Worm (Caenorhabditis elegans) whole organism, L1 larva: ENCODE results near the gene lips-5.

Source experiments
- alr-1 ChIP-seq: fragments of 200-800 bp; sonication (Bioruptor generic); optimal IDR thresholded peaks from 2 replicates; lab custom pipeline; 2018; ENCODE audit warnings: borderline replicate concordance, mild to moderate bottlenecking, missing genetic modification characterization, missing compliant biosample characterization
- aly-2 ChIP-seq: fragments of 150-350 bp; optimal IDR thresholded peaks from 2 replicates; lab custom pipeline; 2014; ENCODE audit warnings: missing biosample characterization, missing genetic modification characterization
- ama-1 ChIP-seq: fragments of 150-350 bp; optimal IDR thresholded peaks from 2 replicates; lab custom pipeline; 2014
- ceh-8 ChIP-seq: fragments of 200-800 bp; sonication (Bioruptor generic); optimal IDR thresholded peaks from 2 replicates; lab custom pipeline; 2018; ENCODE audit warnings: mild to moderate bottlenecking, missing genetic modification characterization, moderate library complexity, missing compliant biosample characterization
- ces-1 ChIP-seq: fragments of 150-350 bp; optimal IDR thresholded peaks from 2 replicates; lab custom pipeline; 2014; ENCODE audit warnings: missing biosample characterization, missing genetic modification reagents, missing genetic modification characterization
- dsc-1 ChIP-seq: sonication (generic microtip); optimal IDR thresholded peaks from 2 replicates; lab custom pipeline; 2016; ENCODE audit warnings: mild to moderate bottlenecking, missing genetic modification characterization, missing compliant biosample characterization
- egl-13 ChIP-seq: sonication (generic microtip); optimal IDR thresholded peaks from 2 replicates; lab custom pipeline; 2016; ENCODE audit warnings: missing genotype, missing genetic modification reagents, missing genetic modification characterization, missing compliant biosample characterization
- egl-27 ChIP-seq, 2 experiments: fragments of 150-350 bp in 1 of 2; sonication (generic microtip); optimal IDR thresholded peaks; 3 replicates each; lab custom pipeline; 2017 to 2018; ENCODE audit warnings: missing biosample characterization in 2 of 2, missing genetic modification characterization in 2 of 2, missing genetic modification reagents in 2 of 2
- fkh-10 ChIP-seq: sonication (generic microtip); optimal IDR thresholded peaks from 2 replicates; lab custom pipeline; 2017; ENCODE audit warnings: missing biosample characterization, missing genetic modification reagents, missing genetic modification characterization
- fkh-4 ChIP-seq: sonication (generic microtip); optimal IDR thresholded peaks from 2 replicates; lab custom pipeline; 2016; ENCODE audit warnings: missing compliant biosample characterization, missing genetic modification characterization, borderline replicate concordance
- fkh-8 ChIP-seq: sonication (generic microtip); optimal IDR thresholded peaks from 2 replicates; lab custom pipeline; 2016; ENCODE audit warnings: mild to moderate bottlenecking, missing genetic modification characterization, missing compliant biosample characterization
- grh-1 ChIP-seq: fragments of 200-800 bp; sonication (Bioruptor generic); IDR thresholded peaks from 2 replicates; pipeline ENCODE4 v1.3.6; 2022; ENCODE audit warnings: missing genetic modification reagents, missing genetic modification characterization, missing compliant biosample characterization
- lin-14 ChIP-seq: fragments of 200-800 bp; sonication (Bioruptor generic); optimal IDR thresholded peaks from 2 replicates; lab custom pipeline; 2018; ENCODE audit warnings: mild to moderate bottlenecking, missing genetic modification characterization, moderate library complexity, missing compliant biosample characterization
- lin-39 ChIP-seq: fragments of 150-350 bp; optimal IDR thresholded peaks from 2 replicates; lab custom pipeline; 2014; ENCODE audit warnings: missing biosample characterization, missing genetic modification reagents, missing genetic modification characterization
- lsy-2 ChIP-seq, 2 experiments: fragments of 150-350 bp; optimal IDR thresholded peaks; 2 replicates each; lab custom pipeline; 2014; ENCODE audit warnings: missing biosample characterization in 2 of 2, missing genetic modification characterization in 2 of 2
- nhr-19 ChIP-seq: fragments of 200-800 bp; sonication (Bioruptor generic); conservative IDR thresholded peaks from 2 replicates; pipeline ENCODE4 v1.3.6; 2022; ENCODE audit warnings: missing genetic modification characterization, missing compliant biosample characterization
- nhr-20 ChIP-seq: sonication (generic microtip); optimal IDR thresholded peaks from 2 replicates; lab custom pipeline; 2016; ENCODE audit warnings: mild to moderate bottlenecking, missing genetic modification characterization, missing compliant biosample characterization
- nhr-71 ChIP-seq: sonication (generic microtip); optimal IDR thresholded peaks from 2 replicates; lab custom pipeline; 2016; ENCODE audit warnings: mild to moderate bottlenecking, missing genetic modification characterization, moderate library complexity, missing compliant biosample characterization
- nhr-84 ChIP-seq: sonication (generic microtip); optimal IDR thresholded peaks from 2 replicates; lab custom pipeline; 2017; ENCODE audit warnings: missing biosample characterization, missing genetic modification characterization
- nhr-90 ChIP-seq: sonication (generic microtip); optimal IDR thresholded peaks from 2 replicates; lab custom pipeline; 2016; ENCODE audit warnings: mild to moderate bottlenecking, missing genetic modification characterization, missing compliant biosample characterization; ENCODE audit not compliant: poor library complexity
- pag-3 ChIP-seq: sonication (generic microtip); optimal IDR thresholded peaks from 2 replicates; lab custom pipeline; 2017; ENCODE audit warnings: missing genetic modification characterization, mild to moderate bottlenecking, missing compliant biosample characterization, antibody characterized with exemption, borderline replicate concordance; ENCODE audit not compliant: insufficient read depth
- pqm-1 ChIP-seq: sonication (generic microtip); optimal IDR thresholded peaks from 3 replicates; lab custom pipeline; 2017; ENCODE audit warnings: missing biosample characterization, missing genetic modification characterization
- rnt-1 ChIP-seq: sonication (generic microtip); optimal IDR thresholded peaks from 2 replicates; lab custom pipeline; 2016; ENCODE audit warnings: mild to moderate bottlenecking, missing genetic modification characterization, moderate library complexity, missing compliant biosample characterization
- sup-37 ChIP-seq: fragments of 200-800 bp; sonication (Bioruptor generic); optimal IDR thresholded peaks from 2 replicates; lab custom pipeline; 2018; ENCODE audit warnings: mild to moderate bottlenecking, missing genetic modification characterization, missing compliant biosample characterization
- swsn-7 ChIP-seq: sonication (generic microtip); optimal IDR thresholded peaks from 2 replicates; lab custom pipeline; 2016; ENCODE audit warnings: missing genetic modification characterization, missing compliant biosample characterization
- tlp-1 ChIP-seq: fragments of 150-350 bp; optimal IDR thresholded peaks from 2 replicates; lab custom pipeline; 2014; ENCODE audit warnings: missing biosample characterization, missing genetic modification characterization
- unc-86 ChIP-seq: sonication (generic microtip); optimal IDR thresholded peaks from 2 replicates; lab custom pipeline; 2016; ENCODE audit warnings: missing genetic modification characterization, missing compliant biosample characterization
- zag-1 ChIP-seq: fragments of 150-350 bp; optimal IDR thresholded peaks from 2 replicates; lab custom pipeline; 2014; ENCODE audit warnings: missing biosample characterization, missing genetic modification characterization
- ztf-11 ChIP-seq, 2 experiments: sonication (generic microtip); optimal IDR thresholded peaks; 2 replicates each; lab custom pipeline; 2016 to 2017; ENCODE audit warnings: missing genetic modification characterization in 2 of 2, missing biosample characterization in 1 of 2, missing compliant biosample characterization in 1 of 2
- ztf-4 ChIP-seq: fragments of 150-350 bp; optimal IDR thresholded peaks from 2 replicates; lab custom pipeline; 2014; ENCODE audit warnings: missing biosample characterization, missing genetic modification characterization

The lips-5 gene

DNA sequence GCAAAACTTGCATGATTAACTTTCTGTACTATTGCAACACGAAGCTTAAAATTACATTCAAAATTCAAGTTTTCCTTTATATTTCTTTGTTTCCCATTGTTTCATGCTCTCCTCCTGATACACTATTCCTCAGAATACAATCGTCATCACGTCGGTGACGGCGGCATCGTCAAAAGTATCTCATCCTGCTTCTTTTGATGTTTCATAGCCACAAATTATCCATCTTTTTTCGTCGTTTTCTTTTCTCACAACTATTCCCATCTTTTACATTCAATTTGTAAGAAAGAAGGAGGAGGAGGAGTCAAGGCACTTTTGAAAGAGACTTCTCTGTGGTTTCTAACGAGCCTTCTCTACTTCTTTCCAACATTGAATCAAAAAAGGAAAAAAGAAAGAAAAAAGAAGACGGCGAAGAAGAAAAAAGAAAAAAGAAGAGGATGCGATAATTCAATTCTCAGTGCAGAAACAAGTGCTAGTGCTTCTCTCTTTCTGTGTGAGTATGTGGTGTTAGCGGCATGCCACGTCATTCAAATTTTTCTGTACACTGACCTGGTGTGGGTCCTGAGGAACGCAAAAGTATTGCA is 14.9 kb upstream of the lips-5 start (continued):
- TF ChIP-seq ama-1 (lab: Kevin White, UChicago): no peak
- no peak for TF ChIP-seq pag-3 (tag; lab: Kevin White, UChicago)
- no peak for TF ChIP-seq alr-1 (tag; lab: Kevin White, UChicago)
- TF ChIP-seq nhr-71 (tag; lab: Kevin White, UChicago): peak; percentile 14
- no peak for TF ChIP-seq nhr-20
- TF ChIP-seq zag-1 (tag; lab: Kevin White, UChicago): peak; percentile 29
- TF ChIP-seq ztf-11 (tag; optimal IDR thresholded peaks at IDR 0.05; lab: Kevin White, UChicago): no peak
- no peak for TF ChIP-seq sup-37 (GFP tag; lab: Kevin White, UChicago)
- TF ChIP-seq lin-39 (tag; lab: Kevin White, UChicago): no peak

- TF ChIP-seq nhr-84: no peak
- no peak for TF ChIP-seq grh-1
- TF ChIP-seq nhr-90: no peak
- TF ChIP-seq swsn-7 (tag; lab: Kevin White, UChicago): no peak
- TF ChIP-seq dsc-1 (tag; lab: Kevin White, UChicago): peak; percentile 66
- no peak for TF ChIP-seq fkh-8 (tag; lab: Kevin White, UChicago)
These were observed 14.3 kb upstream of the lips-5 start for ce11 chrIV:11787793-11788192.

ce11 chrIV:11785064-11785840 is 11.7 kb upstream of the lips-5 start:
- TF ChIP-seq tlp-1 (tag; lab: Kevin White, UChicago) (no peak), fkh-4 (tag; lab: Kevin White, UChicago) (peak; percentile 90), dsc-1 (tag; lab: Kevin White, UChicago) (peak; percentile 98), unc-86 (peak; percentile 46), ztf-4 (tag; lab: Kevin White, UChicago) (no peak), egl-27 (tag; optimal IDR thresholded peaks at IDR 0.05; lab: Kevin White, UChicago) (no peak), fkh-10 (peak; percentile 76), lin-14 (GFP tag; lab: Kevin White, UChicago) (peak; percentile 58), egl-13 (tag; lab: Kevin White, UChicago) (peak; percentile 16), pqm-1 (tag; lab: Kevin White, UChicago) (no peak), ces-1 (peak; percentile 11)

ce11 chrIV:11782846-11783245 is 9.3 kb upstream of the lips-5 start:
- TF ChIP-seq dsc-1 (tag; lab: Kevin White, UChicago) (peak; percentile 82), sup-37 (GFP tag; lab: Kevin White, UChicago) (no peak), ceh-8 (GFP tag; lab: Kevin White, UChicago) (peak; percentile 26), lin-14 (GFP tag; lab: Kevin White, UChicago) (peak; percentile 31)
- TF ChIP-seq, all 84 proteins: peak for 3

DNA sequence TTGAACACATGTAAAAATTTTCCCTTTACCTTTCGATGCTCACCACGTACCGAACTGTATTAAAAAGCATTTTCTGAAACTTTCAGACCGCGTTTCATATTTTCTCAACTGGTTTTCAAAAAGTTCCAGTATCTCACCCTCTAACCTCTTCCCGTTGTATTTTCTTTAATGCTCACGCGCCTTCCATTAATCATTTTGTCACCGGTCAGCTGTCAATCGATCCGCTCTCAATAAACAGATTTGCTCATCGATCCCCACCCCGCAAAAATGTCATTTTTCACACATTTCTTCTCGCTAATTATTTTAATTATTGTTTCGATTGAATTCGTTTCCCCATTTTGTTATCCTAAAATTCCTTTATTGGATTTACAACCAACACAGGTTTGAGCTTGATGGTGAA is 5.5 kb upstream of the lips-5 start, which contains the start of gene lpr-2:
lpr-2 (plus strand) TSS at position 189 of the 400 bp plus-strand sequence.
- no peak for TF ChIP-seq aly-2 (tag; lab: Kevin White, UChicago)
- TF ChIP-seq lsy-2 (tag; optimal IDR thresholded peaks at IDR 0.05; lab: Kevin White, UChicago): peak in 1 of 2 experiments; percentile 3
- peak; percentile 45 for TF ChIP-seq lin-39 (tag; lab: Kevin White, UChicago)
- peak; percentile 47 for TF ChIP-seq rnt-1 (tag; lab: Kevin White, UChicago)
- 0 out of 2 replicates have a peak, but pooled peaks have one; percentile 3 for TF ChIP-seq nhr-19 (GFP tag; lab: Robert Waterston, UW)
- no peak for TF ChIP-seq ces-1
- TF ChIP-seq nhr-71 (tag; lab: Kevin White, UChicago): peak; percentile 26
